Worm (Caenorhabditis elegans): ENCODE results near the gene sri-73.

sri-73 gene

ce11 chrV:565984-566383 lies at the start of gene sri-73:
Gene sri-73 (minus strand): TSS chrV:566084.
- TF ChIP-seq lin-39 (tag; optimal IDR thresholded peaks at IDR 0.05) (no peak), dmd-4 (tag; optimal IDR thresholded peaks at IDR 0.05) (no peak), aly-2 (tag; optimal IDR thresholded peaks at IDR 0.05) (no peak), unc-39 (tag; optimal IDR thresholded peaks at IDR 0.05) (no peak), lin-13 (GFP tag; optimal IDR thresholded peaks at IDR 0.05) (no peak), ZK546.5 (tag; optimal IDR thresholded peaks at IDR 0.05) (no peak), ztf-1 (GFP tag; conservative IDR thresholded peaks at IDR 0.05) (no peak), lsy-2 (tag; optimal IDR thresholded peaks at IDR 0.05) (no peak), fos-1 (tag; optimal IDR thresholded peaks at IDR 0.05) (no peak), nhr-237 (tag; optimal IDR thresholded peaks at IDR 0.05) (no peak), nhr-25 (tag; optimal IDR thresholded peaks at IDR 0.05) (no peak), blmp-1 (tag; optimal IDR thresholded peaks at IDR 0.05; ENCODE audit: insufficient read depth) (no peak), mab-5 (tag; optimal IDR thresholded peaks at IDR 0.05) (no peak), peb-1 (tag; optimal IDR thresholded peaks at IDR 0.05) (no peak), zag-1 (tag; optimal IDR thresholded peaks at IDR 0.05) (no peak), lin-11 (tag; optimal IDR thresholded peaks at IDR 0.05) (no peak), nhr-23 (tag; optimal IDR thresholded peaks at IDR 0.05) (no peak)

ce11 chrV:615275-615674 lies 49.4 kb upstream of the sri-73 start, which contains the start of gene F48G7.13:
Gene F48G7.13 (plus strand): TSS chrV:615575.
- peak; percentile 49 for TF ChIP-seq fos-1 (tag; optimal IDR thresholded peaks at IDR 0.05)
- TF ChIP-seq C34F6.9 (tag; optimal IDR thresholded peaks at IDR 0.05): no peak
- TF ChIP-seq ztf-4 (tag; optimal IDR thresholded peaks at IDR 0.05): no peak
- TF ChIP-seq nhr-12 (tag; optimal IDR thresholded peaks at IDR 0.05): no peak

- TF ChIP-seq crh-2 (tag; optimal IDR thresholded peaks at IDR 0.05) (peak; percentile 29), nhr-129 (tag; optimal IDR thresholded peaks at IDR 0.05) (peak; percentile 71), dmd-4 (tag; optimal IDR thresholded peaks at IDR 0.05) (no peak), fos-1 (tag; optimal IDR thresholded peaks at IDR 0.05) (peak; percentile 8), gmeb-1 (tag; optimal IDR thresholded peaks at IDR 0.05) (no peak), sma-9 (GFP tag; optimal IDR thresholded peaks at IDR 0.05) (peak; percentile 57), sma-9 (tag; optimal IDR thresholded peaks at IDR 0.05) (no peak), lin-13 (GFP tag; optimal IDR thresholded peaks at IDR 0.05) (no peak)
These were observed 44.3 kb upstream of the sri-73 start, which contains the start of gene nhr-90 for ce11 chrV:610217-610616. Gene nhr-90 (plus strand): TSS chrV:610512.

- TF ChIP-seq C34F6.9 (tag; optimal IDR thresholded peaks at IDR 0.05): no peak
- TF ChIP-seq unc-39 (tag; optimal IDR thresholded peaks at IDR 0.05): no peak
- TF ChIP-seq nhr-21 (tag; optimal IDR thresholded peaks at IDR 0.05): no peak
- no peak for TF ChIP-seq nhr-23 (tag; optimal IDR thresholded peaks at IDR 0.05)
- no peak for TF ChIP-seq gmeb-1 (tag; optimal IDR thresholded peaks at IDR 0.05)
- no peak for TF ChIP-seq zag-1 (tag; optimal IDR thresholded peaks at IDR 0.05)
- no peak for TF ChIP-seq unc-62 (GFP tag; optimal IDR thresholded peaks at IDR 0.05)
- TF ChIP-seq dmd-4 (tag; optimal IDR thresholded peaks at IDR 0.05): no peak
- no peak for TF ChIP-seq mdl-1 (tag; optimal IDR thresholded peaks at IDR 0.05)
- TF ChIP-seq ztf-4 (tag; optimal IDR thresholded peaks at IDR 0.05): no peak
- no peak for TF ChIP-seq lsy-2 (tag; optimal IDR thresholded peaks at IDR 0.05)
- no peak for TF ChIP-seq blmp-1 (tag; optimal IDR thresholded peaks at IDR 0.05; ENCODE audit: insufficient read depth)
- no peak for TF ChIP-seq ZK546.5 (tag; optimal IDR thresholded peaks at IDR 0.05)
- no peak for TF ChIP-seq sma-9 (GFP tag; optimal IDR thresholded peaks at IDR 0.05)
- TF ChIP-seq sma-9 (tag; optimal IDR thresholded peaks at IDR 0.05): no peak
- TF ChIP-seq nhr-25 (tag; optimal IDR thresholded peaks at IDR 0.05): no peak
- no peak for TF ChIP-seq R02D3.7 (tag; optimal IDR thresholded peaks at IDR 0.05)
- TF ChIP-seq sma-3 (GFP tag; optimal IDR thresholded peaks at IDR 0.05): no peak
- TF ChIP-seq alr-1 (tag; optimal IDR thresholded peaks at IDR 0.05): no peak
- no peak for TF ChIP-seq aly-2 (tag; optimal IDR thresholded peaks at IDR 0.05)
These were observed 43.8 kb upstream of the sri-73 start, which contains the start of gene srlf-36 for ce11 chrV:609671-610070. Gene srlf-36 (minus strand): TSS chrV:609771.

ce11 chrV:608844-609243 lies 43.0 kb upstream of the sri-73 start, which contains the start of gene srw-109:
Gene srw-109 (minus strand): TSS chrV:608944.
- TF ChIP-seq snpc-4 (tag; optimal IDR thresholded peaks at IDR 0.05): no peak

ce11 chrV:604105-604504 lies 38.2 kb upstream of the sri-73 start, which contains the start of gene srlf-37:
Gene srlf-37 (minus strand): TSS chrV:604205.
- TF ChIP-seq mbf-1 (tag; optimal IDR thresholded peaks at IDR 0.05): no peak
- TF ChIP-seq sma-9 (GFP tag; optimal IDR thresholded peaks at IDR 0.05): no peak
- no peak for TF ChIP-seq sma-9 (tag; optimal IDR thresholded peaks at IDR 0.05)
- no peak for TF ChIP-seq mab-5 (tag; optimal IDR thresholded peaks at IDR 0.05)
- TF ChIP-seq skn-1 (tag; optimal IDR thresholded peaks at IDR 0.05): no peak
- TF ChIP-seq unc-62 (GFP tag; optimal IDR thresholded peaks at IDR 0.05): no peak
- no peak for TF ChIP-seq blmp-1 (tag; optimal IDR thresholded peaks at IDR 0.05; ENCODE audit: insufficient read depth)
- TF ChIP-seq nhr-12 (tag; optimal IDR thresholded peaks at IDR 0.05): no peak

Measured in whole organism, L2 larva.